Worm (Caenorhabditis elegans): ENCODE results near the gene C16C8.10.

DNA sequence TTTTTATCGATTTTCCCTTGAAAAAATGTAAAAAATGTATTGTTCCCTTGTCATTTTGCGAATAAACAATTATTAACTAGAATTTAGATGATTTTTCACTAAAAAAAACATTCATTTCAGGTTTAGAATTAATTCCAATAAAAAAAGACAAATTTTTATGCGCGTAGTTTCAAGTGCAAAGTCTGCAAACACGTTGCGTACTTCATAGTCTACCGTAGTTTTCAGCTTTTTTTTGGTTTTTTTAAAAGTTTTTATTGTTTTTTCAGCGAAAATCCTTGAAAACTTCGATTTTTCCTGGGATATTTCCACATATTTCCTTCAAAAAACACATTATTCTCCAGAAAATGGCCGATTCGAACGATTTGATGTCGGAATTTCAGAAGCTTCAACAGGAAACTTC, 11.0 kb downstream of the C16C8.10 start, which contains the start of gene C16C8.11:
- TF ChIP-seq nhr-77 (tag; optimal IDR thresholded peaks at IDR 0.05) (no peak), fos-1 (tag; optimal IDR thresholded peaks at IDR 0.05) (no peak), lin-13 (GFP tag; optimal IDR thresholded peaks at IDR 0.05) (no peak), skn-1 (tag; optimal IDR thresholded peaks at IDR 0.05) (no peak), elt-3 (tag; optimal IDR thresholded peaks at IDR 0.05) (no peak), ZK546.5 (tag; optimal IDR thresholded peaks at IDR 0.05) (no peak), Y55F3AM.14 (GFP tag; optimal IDR thresholded peaks at IDR 0.05) (no peak), peb-1 (tag; optimal IDR thresholded peaks at IDR 0.05) (no peak), ztf-11 (tag; optimal IDR thresholded peaks at IDR 0.05) (no peak), mbf-1 (tag; optimal IDR thresholded peaks at IDR 0.05) (no peak), nhr-129 (tag; optimal IDR thresholded peaks at IDR 0.05) (no peak), snpc-4 (tag; optimal IDR thresholded peaks at IDR 0.05) (no peak), unc-39 (tag; optimal IDR thresholded peaks at IDR 0.05) (no peak), sma-9 (GFP tag; optimal IDR thresholded peaks at IDR 0.05) (no peak), sma-9 (tag; optimal IDR thresholded peaks at IDR 0.05) (no peak)

All from whole organism, L2 larva.